Worm (Caenorhabditis elegans) whole organism, L1 larva: Measurements from ENCODE around the gene F58E6.13.

ENCODE experiments used
- C34B4.2 ChIP-seq: sonication (generic microtip); optimal IDR thresholded peaks from 2 replicates; lab custom pipeline; 2017; ENCODE audit warnings: mild to moderate bottlenecking, missing genetic modification characterization, missing compliant biosample characterization
- mep-1 ChIP-seq: fragments of 150-350 bp; optimal IDR thresholded peaks from 2 replicates; lab custom pipeline; 2014; ENCODE audit warnings: missing biosample characterization, missing genetic modification characterization
- nhr-237 ChIP-seq: fragments of 150-350 bp; optimal IDR thresholded peaks from 2 replicates; lab custom pipeline; 2014; ENCODE audit warnings: missing biosample characterization, missing genetic modification characterization
- nhr-85 ChIP-seq: sonication (generic microtip); peaks from one replicate; lab custom pipeline; 2016; ENCODE audit warnings: missing genetic modification characterization, inconsistent platforms, missing compliant biosample characterization
- sox-4 ChIP-seq: sonication (generic microtip); optimal IDR thresholded peaks from 2 replicates; lab custom pipeline; 2016; ENCODE audit warnings: missing genetic modification characterization, missing compliant biosample characterization
- unc-62 ChIP-seq: fragments of 150-350 bp; optimal IDR thresholded peaks from 2 replicates; lab custom pipeline; 2014; ENCODE audit warnings: missing biosample characterization, missing genetic modification reagents, missing genetic modification characterization

DNA sequence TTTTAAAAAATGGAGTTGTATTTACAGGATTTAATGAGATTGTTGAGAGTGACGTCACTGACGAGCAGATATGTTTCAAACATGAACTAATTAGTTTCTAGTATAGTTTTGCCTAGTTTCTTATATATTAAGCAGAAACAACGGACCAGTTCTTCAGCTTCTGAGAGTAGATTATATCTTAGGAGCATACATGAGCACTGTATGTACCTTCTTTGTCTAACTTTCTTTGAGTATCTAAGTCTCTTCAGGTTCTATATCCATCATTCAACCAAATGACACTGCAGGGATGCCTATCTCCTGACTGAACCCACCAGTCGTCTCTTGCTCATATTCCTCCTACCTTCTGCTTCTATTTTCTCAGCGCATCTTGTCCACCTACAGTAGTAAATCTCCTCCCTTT, 48.3 kb upstream of the F58E6.13 start, which contains the start of gene her-1:
- TF ChIP-seq nhr-237 (tag; lab: Kevin White, UChicago) (no peak), nhr-85 (tag; lab: Kevin White, UChicago) (no peak), sox-4 (tag; lab: Kevin White, UChicago) (no peak), C34B4.2 (tag; lab: Kevin White, UChicago) (no peak), mep-1 (no peak), unc-62 (GFP tag; lab: Kevin White, UChicago) (no peak)
